Fruit fly (Drosophila melanogaster) whole organism, wandering third instar larva: Measurements from ENCODE around the gene Rchy1.
A peak's percentile ranks its signal among the peaks of the same experiment; 100 is the strongest.

Source experiments
- Abd-B ChIP-seq: fragments of >200 bp; optimal IDR thresholded peaks from 2 replicates; lab custom pipeline; 2017; ENCODE audit warnings: missing biosample characterization, missing genetic modification characterization
- CG32264 ChIP-seq: fragments of 200-800 bp; sonication (Bioruptor generic); optimal IDR thresholded peaks from 2 replicates; lab custom pipeline; 2016; ENCODE audit warnings: missing biosample characterization, missing genetic modification characterization
- CG9705 ChIP-seq: fragments of 200-800 bp; sonication (Bioruptor generic); optimal IDR thresholded peaks from 2 replicates; lab custom pipeline; 2018; ENCODE audit warnings: missing biosample characterization, mild to moderate bottlenecking, missing genetic modification characterization
- CrebA ChIP-seq: fragments of 200-800 bp; sonication (Bioruptor generic); optimal IDR thresholded peaks from 2 replicates; lab custom pipeline; 2016; ENCODE audit warnings: missing biosample characterization, mild to moderate bottlenecking, missing genetic modification characterization, borderline replicate concordance
- Dfd ChIP-seq: fragments of >200 bp; optimal IDR thresholded peaks from 2 replicates; lab custom pipeline; 2017; ENCODE audit warnings: missing biosample characterization, missing genetic modification characterization
- Dif ChIP-seq: fragments of 200-275, 200-300 bp; sonication (Bioruptor generic); optimal IDR thresholded peaks from 2 replicates; lab custom pipeline; 2018; ENCODE audit warnings: missing biosample characterization, missing genetic modification characterization; ENCODE audit not compliant: partially characterized antibody
- GATAd ChIP-seq: sonication (Bioruptor generic); optimal IDR thresholded peaks from 2 replicates; lab custom pipeline; 2016; ENCODE audit warnings: missing biosample characterization, missing genetic modification characterization
- HLH106 ChIP-seq: fragments of 200-800 bp; optimal IDR thresholded peaks from 3 replicates; lab custom pipeline; 2019; ENCODE audit warnings: missing biosample characterization, mild to moderate bottlenecking, missing genetic modification characterization, moderate library complexity
- Hr78 ChIP-seq: fragments of >200 bp; optimal IDR thresholded peaks from 2 replicates; lab custom pipeline; 2017; ENCODE audit warnings: missing biosample characterization, missing genetic modification characterization
- Hr83 ChIP-seq: fragments of 200-300 bp; sonication (Bioruptor generic); optimal IDR thresholded peaks from 2 replicates; lab custom pipeline; 2016; ENCODE audit warnings: missing biosample characterization, mild to moderate bottlenecking, missing genetic modification characterization, moderate library complexity; ENCODE audit not compliant: poor library complexity, severe bottlenecking
- Jra ChIP-seq: sonication (Bioruptor generic); optimal IDR thresholded peaks from 2 replicates; lab custom pipeline; 2016; ENCODE audit warnings: missing biosample characterization, missing genetic modification characterization
- Mio ChIP-seq: sonication (Bioruptor generic); optimal IDR thresholded peaks from 2 replicates; lab custom pipeline; 2016; ENCODE audit warnings: missing biosample characterization, missing genetic modification characterization
- N ChIP-seq: fragments of >200 bp; optimal IDR thresholded peaks from 2 replicates; lab custom pipeline; 2018; ENCODE audit warnings: missing biosample characterization, missing external identifiers, missing genetic modification characterization
- OdsH ChIP-seq: fragments of 200-800 bp; sonication (Bioruptor generic); optimal IDR thresholded peaks from 2 replicates; lab custom pipeline; 2016; ENCODE audit warnings: missing biosample characterization, mild to moderate bottlenecking, missing genetic modification characterization
- Rel ChIP-seq, 2 experiments: fragments of 200-800 bp; sonication (Bioruptor generic) in 1 of 2; optimal IDR thresholded peaks; 2 replicates in 1 of 2; 3 replicates in 1 of 2; lab custom pipeline; 2016 to 2019; ENCODE audit warnings: mild to moderate bottlenecking in 2 of 2, missing biosample characterization in 2 of 2, missing genetic modification characterization in 2 of 2, moderate library complexity in 1 of 2
- Sp1 ChIP-seq: fragments of 200-800 bp; sonication (Bioruptor generic); optimal IDR thresholded peaks from 3 replicates; lab custom pipeline; 2019; ENCODE audit warnings: missing biosample characterization, mild to moderate bottlenecking, missing genetic modification characterization, moderate library complexity
- Vsx2 ChIP-seq: fragments of 200-300, 225-300 bp; sonication (Bioruptor generic); optimal IDR thresholded peaks from 2 replicates; lab custom pipeline; 2018; ENCODE audit warnings: missing biosample characterization, missing genetic modification characterization; ENCODE audit not compliant: partially characterized antibody
- br ChIP-seq: fragments of 200-800 bp; sonication (Bioruptor generic); optimal IDR thresholded peaks from 2 replicates; lab custom pipeline; 2016; ENCODE audit warnings: missing biosample characterization, missing genetic modification characterization
- brk ChIP-seq: fragments of 200-800 bp; sonication (Bioruptor generic); optimal IDR thresholded peaks from 2 replicates; lab custom pipeline; 2016; ENCODE audit warnings: missing biosample characterization, mild to moderate bottlenecking, missing genetic modification characterization
- dl ChIP-seq, 2 experiments: fragments of 175-275, 200-275 bp in 1 of 2; fragments of 200-275 bp in 1 of 2; sonication (Bioruptor generic); optimal IDR thresholded peaks; lab custom pipeline; 2018; ENCODE audit warnings: mild to moderate bottlenecking in 2 of 2, missing biosample characterization in 2 of 2, missing genetic modification characterization in 2 of 2, moderate library complexity in 2 of 2; ENCODE audit not compliant: partially characterized antibody in 2 of 2, insufficient read depth in 1 of 2
- dmrt93B ChIP-seq: fragments of 200-800 bp; sonication (Bioruptor generic); optimal IDR thresholded peaks from 2 replicates; lab custom pipeline; 2018; ENCODE audit warnings: missing biosample characterization, mild to moderate bottlenecking, missing genetic modification characterization
- dsf ChIP-seq: sonication (Bioruptor generic); optimal IDR thresholded peaks from 2 replicates; lab custom pipeline; 2016; ENCODE audit warnings: missing biosample characterization, missing genetic modification characterization, borderline replicate concordance
- ey ChIP-seq: fragments of 200-800 bp; sonication (Bioruptor generic); optimal IDR thresholded peaks from 2 replicates; lab custom pipeline; 2016; ENCODE audit warnings: missing biosample characterization, missing genetic modification characterization
- foxo ChIP-seq, 2 experiments: fragments of 200-800 bp; sonication (Bioruptor generic); optimal IDR thresholded peaks; 2 replicates in 1 of 2; 3 replicates in 1 of 2; lab custom pipeline; 2016 to 2017; ENCODE audit warnings: missing biosample characterization in 2 of 2, missing genetic modification characterization in 2 of 2
- fru ChIP-seq: fragments of 200-800 bp; sonication (Bioruptor generic); optimal IDR thresholded peaks from 3 replicates; lab custom pipeline; 2016; ENCODE audit warnings: missing biosample characterization, mild to moderate bottlenecking, missing genetic modification characterization
- h ChIP-seq: fragments of 200-800 bp; sonication (Bioruptor generic); optimal IDR thresholded peaks from 3 replicates; lab custom pipeline; 2016; ENCODE audit warnings: missing biosample characterization, mild to moderate bottlenecking, missing genetic modification characterization
- jim ChIP-seq: fragments of 175-275, 200-325 bp; sonication (Bioruptor generic); optimal IDR thresholded peaks from 2 replicates; lab custom pipeline; 2016; ENCODE audit warnings: missing biosample characterization, mild to moderate bottlenecking, missing genetic modification characterization
- psq ChIP-seq: fragments of 200-800 bp; sonication (Bioruptor generic); optimal IDR thresholded peaks from 3 replicates; lab custom pipeline; 2017; ENCODE audit warnings: missing biosample characterization, mild to moderate bottlenecking, missing genetic modification characterization, moderate library complexity
- rgr ChIP-seq: fragments of 200-800 bp; sonication (Bioruptor generic); optimal IDR thresholded peaks from 3 replicates; lab custom pipeline; 2016; ENCODE audit warnings: missing biosample characterization, mild to moderate bottlenecking, missing genetic modification characterization
- sage ChIP-seq: fragments of 200-800 bp; sonication (Bioruptor generic); optimal IDR thresholded peaks from 2 replicates; lab custom pipeline; 2016; ENCODE audit warnings: missing biosample characterization, mild to moderate bottlenecking, missing genetic modification characterization
- sv ChIP-seq: fragments of 200-800 bp; sonication (Bioruptor generic); optimal IDR thresholded peaks from 3 replicates; lab custom pipeline; 2016; ENCODE audit warnings: missing biosample characterization, missing genetic modification characterization
- tai ChIP-seq: sonication (Bioruptor generic); optimal IDR thresholded peaks from 2 replicates; lab custom pipeline; 2016; ENCODE audit warnings: missing biosample characterization, missing genetic modification characterization
- usp ChIP-seq: fragments of >200 bp; optimal IDR thresholded peaks from 2 replicates; lab custom pipeline; 2017; ENCODE audit warnings: missing biosample characterization, missing genetic modification characterization
- woc ChIP-seq: sonication (Bioruptor generic); optimal IDR thresholded peaks from 2 replicates; lab custom pipeline; 2016; ENCODE audit warnings: missing biosample characterization, mild to moderate bottlenecking, missing genetic modification characterization

Rchy1 gene

dm6 chr2L:6467509-6467908, 2.0 kb upstream of the Rchy1 start, which contains the start of gene HemK1:
Gene HemK1 (minus strand): TSS chr2L:6467698.
- TF ChIP-seq Sp1 (GFP tag; lab: Kevin White, UChicago) (no peak), dmrt93B (no peak), Rel (GFP tag; optimal IDR thresholded peaks at IDR 0.05; lab: Kevin White, UChicago) (no peak), Rel (tag; optimal IDR thresholded peaks at IDR 0.05; lab: Kevin White, UChicago) (peak; percentile 0), h (GFP tag; lab: Kevin White, UChicago) (peak; percentile 8), Hr83 (GFP tag; lab: Kevin White, UChicago) (no peak), rgr (GFP tag; lab: Kevin White, UChicago) (peak; percentile 28)

dm6 chr2L:6464780-6465179, 689 bp downstream of the Rchy1 start:
- peak; percentile 65 for TF ChIP-seq Hr83 (GFP tag; lab: Kevin White, UChicago)
- peak; percentile 30 for TF ChIP-seq brk (GFP tag; lab: Kevin White, UChicago)
- TF ChIP-seq Sp1 (GFP tag; lab: Kevin White, UChicago), result peak; percentile 34
- peak; percentile 16 for TF ChIP-seq HLH106
- no peak for TF ChIP-seq Dfd (GFP tag; lab: Kevin White, UChicago)
- peak; percentile 51 for TF ChIP-seq OdsH
- peak; percentile 18 for TF ChIP-seq br (GFP tag; lab: Kevin White, UChicago)
- peak; percentile 51 for TF ChIP-seq h (GFP tag; lab: Kevin White, UChicago)
- TF ChIP-seq CG9705 (GFP tag; lab: Kevin White, UChicago), result peak; percentile 27
- TF ChIP-seq sage (GFP tag; lab: Kevin White, UChicago), result no peak
- TF ChIP-seq rgr (GFP tag; lab: Kevin White, UChicago), result peak; percentile 41

- TF ChIP-seq Sp1 (GFP tag; lab: Kevin White, UChicago), result no peak
- TF ChIP-seq foxo (GFP tag; optimal IDR thresholded peaks at IDR 0.05; lab: Kevin White, UChicago), result peak in 1 of 2 experiments; percentile 0
- TF ChIP-seq, all 38 proteins: peak for 1
These were observed 1.2 kb downstream of the Rchy1 start for dm6 chr2L:6464270-6464669.

dm6 chr2L:6463392-6463791, 2.1 kb downstream of the Rchy1 start:
- no peak for TF ChIP-seq CG32264 (GFP tag; lab: Kevin White, UChicago)
- no peak for TF ChIP-seq Abd-B (GFP tag; lab: Kevin White, UChicago)
- no peak for TF ChIP-seq ey (GFP tag; lab: Kevin White, UChicago)
- no peak for TF ChIP-seq CrebA
- no peak for TF ChIP-seq fru
- no peak for TF ChIP-seq Hr78
- no peak for TF ChIP-seq Dfd (GFP tag; lab: Kevin White, UChicago)
- no peak for TF ChIP-seq rgr (GFP tag; lab: Kevin White, UChicago)
- no peak for TF ChIP-seq Dif (GFP tag; lab: Kevin White, UChicago)
- TF ChIP-seq CG9705 (GFP tag; lab: Kevin White, UChicago), result no peak
- TF ChIP-seq sv (GFP tag; lab: Kevin White, UChicago), result no peak
- TF ChIP-seq dl (GFP tag; optimal IDR thresholded peaks at IDR 0.05; lab: Kevin White, UChicago; ENCODE audit: insufficient read depth in 1 of 2, partially characterized antibody in 2 of 2), result no peak
- TF ChIP-seq dmrt93B, result no peak
- TF ChIP-seq Vsx2, result no peak
- TF ChIP-seq Jra (GFP tag; lab: Kevin White, UChicago), result no peak
- no peak for TF ChIP-seq tai (GFP tag; lab: Kevin White, UChicago)

dm6 chr2L:6462259-6462658, 3.2 kb downstream of the Rchy1 start:
- TF ChIP-seq dl (GFP tag; optimal IDR thresholded peaks at IDR 0.05; lab: Kevin White, UChicago; ENCODE audit: insufficient read depth in 1 of 2, partially characterized antibody in 2 of 2), result no peak
- TF ChIP-seq woc (GFP tag; lab: Kevin White, UChicago), result no peak

- TF ChIP-seq psq (peak; percentile 20), woc (GFP tag; lab: Kevin White, UChicago) (peak; percentile 17), GATAd (GFP tag; lab: Kevin White, UChicago) (no peak), Hr78 (no peak), CG9705 (GFP tag; lab: Kevin White, UChicago) (peak; percentile 17), Sp1 (GFP tag; lab: Kevin White, UChicago) (peak; percentile 62), jim (GFP tag; lab: Kevin White, UChicago) (no peak), Jra (GFP tag; lab: Kevin White, UChicago) (no peak), Hr83 (GFP tag; lab: Kevin White, UChicago) (peak; percentile 97), dsf (no peak), OdsH (peak; percentile 69), usp (no peak), Dfd (GFP tag; lab: Kevin White, UChicago) (no peak), dl (GFP tag; optimal IDR thresholded peaks at IDR 0.05; lab: Kevin White, UChicago; ENCODE audit: insufficient read depth in 1 of 2, partially characterized antibody in 2 of 2) (no peak), br (GFP tag; lab: Kevin White, UChicago) (peak; percentile 71), CrebA (no peak), Dif (GFP tag; lab: Kevin White, UChicago) (no peak), Rel (GFP tag; optimal IDR thresholded peaks at IDR 0.05; lab: Kevin White, UChicago) (no peak), Rel (tag; optimal IDR thresholded peaks at IDR 0.05; lab: Kevin White, UChicago) (peak; percentile 22), Abd-B (GFP tag; lab: Kevin White, UChicago) (no peak), Mio (no peak), rgr (GFP tag; lab: Kevin White, UChicago) (peak; percentile 87), Vsx2 (no peak), foxo (GFP tag; optimal IDR thresholded peaks at IDR 0.05; lab: Kevin White, UChicago) (peak in 1 of 2 experiments; percentile 67), N (no peak), brk (GFP tag; lab: Kevin White, UChicago) (no peak), CG32264 (GFP tag; lab: Kevin White, UChicago) (peak; percentile 52)
These were observed 4.0 kb downstream of the Rchy1 start for dm6 chr2L:6461497-6461896.
